Fruit fly (Drosophila melanogaster): ENCODE data around the gene mRpL48.

Gene mRpL48

dm6 chr2L:1733155-1733813, 23.0 kb downstream of the mRpL48 start:
- TF ChIP-seq CG5204 (GFP tag; optimal IDR thresholded peaks at IDR 0.05) (no peak), Mnt (GFP tag; optimal IDR thresholded peaks at IDR 0.05) (no peak), Clk (GFP tag; optimal IDR thresholded peaks at IDR 0.05) (no peak), kay (GFP tag; ENCODE audit: borderline replicate concordance) (no peak), CG12768 (GFP tag; optimal IDR thresholded peaks at IDR 0.05) (no peak), Crg-1 (GFP tag; optimal IDR thresholded peaks at IDR 0.05) (no peak), CG7045 (GFP tag; optimal IDR thresholded peaks at IDR 0.05) (no peak), CG33017 (tag; optimal IDR thresholded peaks at IDR 0.05) (no peak), CG11617 (GFP tag; optimal IDR thresholded peaks at IDR 0.05) (no peak), pad (GFP tag; optimal IDR thresholded peaks at IDR 0.05) (no peak), Hr96 (GFP tag; optimal IDR thresholded peaks at IDR 0.05) (no peak), toe (GFP tag; optimal IDR thresholded peaks at IDR 0.05) (no peak)

dm6 chr2L:1735133-1735532, 24.9 kb downstream of the mRpL48 start:
- no peak for TF ChIP-seq CG11617 (GFP tag; optimal IDR thresholded peaks at IDR 0.05)
- no peak for TF ChIP-seq ovo (GFP tag; optimal IDR thresholded peaks at IDR 0.05)
- TF ChIP-seq CG7101 (tag; optimal IDR thresholded peaks at IDR 0.05): no peak
- TF ChIP-seq cnc (optimal IDR thresholded peaks at IDR 0.05): no peak
- no peak for TF ChIP-seq CG14711 (tag; optimal IDR thresholded peaks at IDR 0.05)
- TF ChIP-seq CG33017 (tag; optimal IDR thresholded peaks at IDR 0.05): no peak
- no peak for TF ChIP-seq toe (GFP tag; optimal IDR thresholded peaks at IDR 0.05)
- TF ChIP-seq kay (GFP tag; ENCODE audit: borderline replicate concordance): no peak
- no peak for TF ChIP-seq bab1 (GFP tag; optimal IDR thresholded peaks at IDR 0.05)
- no peak for TF ChIP-seq CG7045 (GFP tag; optimal IDR thresholded peaks at IDR 0.05)
- no peak for TF ChIP-seq Hr96 (GFP tag; optimal IDR thresholded peaks at IDR 0.05)

- no peak for TF ChIP-seq cnc (optimal IDR thresholded peaks at IDR 0.05)
- peak; percentile 71 for TF ChIP-seq bab1 (GFP tag; optimal IDR thresholded peaks at IDR 0.05)
- no peak for TF ChIP-seq Crg-1 (GFP tag; optimal IDR thresholded peaks at IDR 0.05)
- no peak for TF ChIP-seq kay (GFP tag; ENCODE audit: borderline replicate concordance)
- TF ChIP-seq pad (GFP tag; optimal IDR thresholded peaks at IDR 0.05): peak; percentile 57
- no peak for TF ChIP-seq CG1620 (GFP tag; optimal IDR thresholded peaks at IDR 0.05)
- TF ChIP-seq Clk (GFP tag; optimal IDR thresholded peaks at IDR 0.05): no peak
- peak; percentile 67 for TF ChIP-seq CG14711 (tag; optimal IDR thresholded peaks at IDR 0.05)
- TF ChIP-seq tj (GFP tag; optimal IDR thresholded peaks at IDR 0.05): peak; percentile 35
- TF ChIP-seq CG12768 (GFP tag; optimal IDR thresholded peaks at IDR 0.05): no peak
- peak; percentile 21 for TF ChIP-seq CG5204 (GFP tag; optimal IDR thresholded peaks at IDR 0.05)
- TF ChIP-seq ovo (GFP tag; optimal IDR thresholded peaks at IDR 0.05): no peak
- TF ChIP-seq cic (GFP tag; optimal IDR thresholded peaks at IDR 0.05): no peak
- peak; percentile 50 for TF ChIP-seq CG7101 (tag; optimal IDR thresholded peaks at IDR 0.05)
- TF ChIP-seq CG33017 (tag; optimal IDR thresholded peaks at IDR 0.05): peak; percentile 10
- TF ChIP-seq Hr96 (GFP tag; optimal IDR thresholded peaks at IDR 0.05): peak; percentile 26
- no peak for TF ChIP-seq CG7045 (GFP tag; optimal IDR thresholded peaks at IDR 0.05)
- no peak for TF ChIP-seq CG11617 (GFP tag; optimal IDR thresholded peaks at IDR 0.05)
- TF ChIP-seq Mnt (GFP tag; optimal IDR thresholded peaks at IDR 0.05): peak; percentile 70
- TF ChIP-seq toe (GFP tag; optimal IDR thresholded peaks at IDR 0.05): no peak
Observed at dm6 chr2L:1737057-1737581, 26.9 kb downstream of the mRpL48 start.

dm6 chr2L:1738054-1738453, 27.8 kb downstream of the mRpL48 start:
- no peak for TF ChIP-seq kay (GFP tag; ENCODE audit: borderline replicate concordance)
- TF ChIP-seq Crg-1 (GFP tag; optimal IDR thresholded peaks at IDR 0.05): no peak

dm6 chr2L:1740095-1740494, 29.8 kb downstream of the mRpL48 start:
- TF ChIP-seq tj (GFP tag; optimal IDR thresholded peaks at IDR 0.05) (no peak), CG7101 (tag; optimal IDR thresholded peaks at IDR 0.05) (no peak), cic (GFP tag; optimal IDR thresholded peaks at IDR 0.05) (no peak), CG1620 (GFP tag; optimal IDR thresholded peaks at IDR 0.05) (no peak)

dm6 chr2L:1743800-1744199, 33.5 kb downstream of the mRpL48 start:
- TF ChIP-seq kay (GFP tag; ENCODE audit: borderline replicate concordance): peak; percentile 66
- no peak for TF ChIP-seq Crg-1 (GFP tag; optimal IDR thresholded peaks at IDR 0.05)

- TF ChIP-seq CG14711 (tag; optimal IDR thresholded peaks at IDR 0.05) (no peak), CG33017 (tag; optimal IDR thresholded peaks at IDR 0.05) (no peak), CG7045 (GFP tag; optimal IDR thresholded peaks at IDR 0.05) (no peak), cnc (optimal IDR thresholded peaks at IDR 0.05) (no peak), Hr96 (GFP tag; optimal IDR thresholded peaks at IDR 0.05) (no peak), Mnt (GFP tag; optimal IDR thresholded peaks at IDR 0.05) (no peak), kay (GFP tag; ENCODE audit: borderline replicate concordance) (no peak), pad (GFP tag; optimal IDR thresholded peaks at IDR 0.05) (no peak)
Observed at dm6 chr2L:1748410-1748809, 38.1 kb downstream of the mRpL48 start.

All from whole organism, adult.